Worm (Caenorhabditis elegans) whole organism, L1 larva: Measurements from ENCODE around the gene R04E5.7.

Experiments
- F16B12.6 ChIP-seq: fragments of 150-350 bp; optimal IDR thresholded peaks from 2 replicates; lab custom pipeline; 2014; ENCODE audit warnings: missing biosample characterization, missing genetic modification characterization
- ama-1 ChIP-seq: fragments of 150-350 bp; optimal IDR thresholded peaks from 2 replicates; lab custom pipeline; 2014
- lsy-2 ChIP-seq, 2 experiments: fragments of 150-350 bp; optimal IDR thresholded peaks; 2 replicates each; lab custom pipeline; 2014; ENCODE audit warnings: missing biosample characterization in 2 of 2, missing genetic modification characterization in 2 of 2
- mab-9 ChIP-seq: fragments of 200-800 bp; sonication (Bioruptor generic); IDR thresholded peaks from 2 replicates; pipeline ENCODE4 v1.3.6; 2022; ENCODE audit warnings: missing genetic modification reagents, missing genetic modification characterization, missing compliant biosample characterization
- nhr-12 ChIP-seq: sonication (generic microtip); optimal IDR thresholded peaks from 2 replicates; lab custom pipeline; 2017; ENCODE audit warnings: missing biosample characterization, missing genetic modification characterization
- ztf-11 ChIP-seq, 2 experiments: sonication (generic microtip); optimal IDR thresholded peaks; 2 replicates each; lab custom pipeline; 2016 to 2017; ENCODE audit warnings: missing genetic modification characterization in 2 of 2, missing biosample characterization in 1 of 2, missing compliant biosample characterization in 1 of 2

- TF ChIP-seq lsy-2 (tag; optimal IDR thresholded peaks at IDR 0.05; lab: Kevin White, UChicago) (no peak), mab-9 (no peak), F16B12.6 (tag; lab: Kevin White, UChicago) (no peak), nhr-12 (tag; lab: Kevin White, UChicago) (no peak), ama-1 (lab: Kevin White, UChicago) (no peak), ztf-11 (tag; optimal IDR thresholded peaks at IDR 0.05; lab: Kevin White, UChicago) (no peak)
Observed at ce11 chrX:8799925-8800324, 2.9 kb upstream of the R04E5.7 start.
